Worm (Caenorhabditis elegans) whole organism, midembryonic: ENCODE results near the gene nhr-172.

ENCODE experiments used
- T22C8.4 ChIP-seq: fragments of 200-800 bp; sonication (Bioruptor generic); IDR thresholded peaks from 2 replicates; pipeline ENCODE4 v1.3.6; 2022; ENCODE audit warnings: missing genetic modification characterization, missing compliant biosample characterization
- cog-1 ChIP-seq: sonication (generic microtip); optimal IDR thresholded peaks from 2 replicates; lab custom pipeline; 2016; ENCODE audit warnings: missing genetic modification characterization, missing compliant biosample characterization
- flt-1 ChIP-seq: fragments of 200-800 bp; sonication (Bioruptor generic); IDR thresholded peaks from 2 replicates; pipeline ENCODE4 v1.3.6; 2022; ENCODE audit warnings: missing genetic modification characterization, missing compliant biosample characterization
- med-1 ChIP-seq: sonication (generic microtip); optimal IDR thresholded peaks from 2 replicates; lab custom pipeline; 2017; ENCODE audit warnings: missing genetic modification characterization, mild to moderate bottlenecking, missing compliant biosample characterization, antibody characterized with exemption, missing genetic modification reagents; ENCODE audit not compliant: insufficient read depth
- ref-1 ChIP-seq: fragments of 200-800 bp; sonication (Bioruptor generic); conservative IDR thresholded peaks from 2 replicates; pipeline ENCODE4 v1.3.6; 2022; ENCODE audit warnings: missing genetic modification reagents, missing genetic modification characterization, missing compliant biosample characterization
- tab-1 ChIP-seq: fragments of 200-800 bp; sonication (Bioruptor generic); IDR thresholded peaks from 2 replicates; pipeline ENCODE4 v1.3.6; 2022; ENCODE audit warnings: missing genetic modification characterization, missing compliant biosample characterization

ce11 chrV:7501194-7501593 lies 7.6 kb upstream of the nhr-172 start:
- no peak for TF ChIP-seq med-1 (GFP tag; lab: Kevin White, UChicago)
- no peak for TF ChIP-seq tab-1 (GFP tag; lab: Robert Waterston, UW)
- no peak for TF ChIP-seq T22C8.4
- TF ChIP-seq flt-1 = no peak
- TF ChIP-seq ref-1 (GFP tag; lab: Robert Waterston, UW) = no peak
- no peak for TF ChIP-seq cog-1
